Worm (Caenorhabditis elegans): ENCODE measurements around the gene rps-29.

- no peak for TF ChIP-seq T23F11.4 (GFP tag; optimal IDR thresholded peaks at IDR 0.05)
- no peak for TF ChIP-seq fax-1 (tag; optimal IDR thresholded peaks at IDR 0.05)
- no peak for TF ChIP-seq dmd-4 (tag; optimal IDR thresholded peaks at IDR 0.05; ENCODE audit: borderline replicate concordance)
- no peak for TF ChIP-seq nfya-1 (tag; optimal IDR thresholded peaks at IDR 0.05)
- no peak for TF ChIP-seq ceh-19 (GFP tag; optimal IDR thresholded peaks at IDR 0.05)
- TF ChIP-seq ceh-30 (tag; optimal IDR thresholded peaks at IDR 0.05) = no peak
- no peak for TF ChIP-seq ahr-1 (tag; optimal IDR thresholded peaks at IDR 0.05)
- no peak for TF ChIP-seq ama-1 (optimal IDR thresholded peaks at IDR 0.05)
- no peak for TF ChIP-seq ceh-18 (tag; optimal IDR thresholded peaks at IDR 0.05)
- no peak for TF ChIP-seq pqm-1 (tag; optimal IDR thresholded peaks at IDR 0.05)
- no peak for TF ChIP-seq pag-3 (tag; optimal IDR thresholded peaks at IDR 0.05; ENCODE audit: borderline replicate concordance)
These were observed 4.5 kb upstream of the rps-29 start for ce11 chrIII:789604-790003.

All from whole organism, late embryonic.